Worm (Caenorhabditis elegans): Measurements from ENCODE around the gene C06G4.4.

The C06G4.4 gene

ce11 chrIII:7977224-7977623 is 388 bp downstream of the C06G4.4 start (continued):
- TF ChIP-seq nhr-48 (tag; optimal IDR thresholded peaks at IDR 0.05) (no peak), nhr-10 (tag; optimal IDR thresholded peaks at IDR 0.05) (no peak), sdz-12 (GFP tag; optimal IDR thresholded peaks at IDR 0.05) (peak; percentile 18), ztf-7 (tag; optimal IDR thresholded peaks at IDR 0.05) (no peak), ceh-62 (tag; optimal IDR thresholded peaks at IDR 0.05) (no peak), Y48G9A.11 (GFP tag; IDR thresholded peaks at IDR 0.05) (no peak), dmd-9 (GFP tag; IDR thresholded peaks at IDR 0.05) (no peak), mdt-29 (GFP tag; IDR thresholded peaks at IDR 0.05) (0 out of 2 replicates have a peak, but pooled peaks have one; percentile 12), zfp-3 (GFP tag; conservative IDR thresholded peaks at IDR 0.05) (peak; percentile 71; the same call in 1 of the 2 replicates), fkh-10 (GFP tag; optimal IDR thresholded peaks at IDR 0.05) (no peak), T26A8.4 (GFP tag; IDR thresholded peaks at IDR 0.05) (0 out of 2 replicates have a peak, but pooled peaks have one; percentile 29), jun-1 (tag; optimal IDR thresholded peaks at IDR 0.05) (no peak), arid-1 (GFP tag; conservative IDR thresholded peaks at IDR 0.05) (no peak), duxl-1 (tag; optimal IDR thresholded peaks at IDR 0.05; ENCODE audit: poor library complexity) (peak; percentile 83), Y5F2A.4 (GFP tag; optimal IDR thresholded peaks at IDR 0.05) (no peak), dpl-1 (GFP tag; optimal IDR thresholded peaks at IDR 0.05) (no peak), nhr-111 (GFP tag; optimal IDR thresholded peaks at IDR 0.05) (no peak), egl-27 (tag; optimal IDR thresholded peaks at IDR 0.05) (no peak), mxl-2 (GFP tag; conservative IDR thresholded peaks at IDR 0.05) (no peak), madf-9 (GFP tag; conservative IDR thresholded peaks at IDR 0.05) (no peak), F10B5.3 (tag; optimal IDR thresholded peaks at IDR 0.05) (no peak), nhr-6 (tag; optimal IDR thresholded peaks at IDR 0.05) (no peak), nhr-25 (tag; optimal IDR thresholded peaks at IDR 0.05; ENCODE audit: borderline replicate concordance, insufficient read depth) (no peak), F26F4.8 (GFP tag; conservative IDR thresholded peaks at IDR 0.05) (no peak), mdl-1 (tag; optimal IDR thresholded peaks at IDR 0.05) (no peak), tag-97 (GFP tag; IDR thresholded peaks at IDR 0.05) (no peak), F44E2.7 (GFP tag; IDR thresholded peaks at IDR 0.05) (no peak), hlh-11 (tag; optimal IDR thresholded peaks at IDR 0.05) (peak; percentile 39), hlh-30 (tag; optimal IDR thresholded peaks at IDR 0.05; ENCODE audit: insufficient read depth) (no peak), daf-12 (tag; optimal IDR thresholded peaks at IDR 0.05) (no peak), madf-5 (GFP tag; IDR thresholded peaks at IDR 0.05) (no peak), ceh-44 (GFP tag; IDR thresholded peaks at IDR 0.05) (no peak), zfp-2 (tag; optimal IDR thresholded peaks at IDR 0.05) (no peak), lim-7 (GFP tag; IDR thresholded peaks at IDR 0.05) (no peak)

- TF ChIP-seq dve-1 (tag; optimal IDR thresholded peaks at IDR 0.05; ENCODE audit: insufficient read depth) (peak; percentile 71), madf-9 (GFP tag; conservative IDR thresholded peaks at IDR 0.05) (no peak), mxl-3 (GFP tag; optimal IDR thresholded peaks at IDR 0.05) (no peak), lin-29 (GFP tag; IDR thresholded peaks at IDR 0.05) (no peak), lin-38 (GFP tag; IDR thresholded peaks at IDR 0.05) (0 out of 2 replicates have a peak, but pooled peaks have one; percentile 11), daf-12 (tag; optimal IDR thresholded peaks at IDR 0.05) (no peak), F49E8.2 (tag; optimal IDR thresholded peaks at IDR 0.05; ENCODE audit: borderline replicate concordance) (no peak), fkh-10 (GFP tag; optimal IDR thresholded peaks at IDR 0.05) (no peak), snpc-1.2 (GFP tag; IDR thresholded peaks at IDR 0.05) (no peak), pqm-1 (tag; optimal IDR thresholded peaks at IDR 0.05) (peak; percentile 6), lim-7 (GFP tag; IDR thresholded peaks at IDR 0.05) (no peak), ama-1 (optimal IDR thresholded peaks at IDR 0.05) (peak; percentile 70), hlh-11 (tag; optimal IDR thresholded peaks at IDR 0.05) (peak; percentile 42), lin-1 (GFP tag; IDR thresholded peaks at IDR 0.05) (no peak), nhr-11 (tag; optimal IDR thresholded peaks at IDR 0.05) (peak; percentile 45), php-3 (GFP tag; IDR thresholded peaks at IDR 0.05) (peak; percentile 82), F10B5.3 (tag; optimal IDR thresholded peaks at IDR 0.05) (no peak), Y48G9A.11 (GFP tag; IDR thresholded peaks at IDR 0.05) (no peak), D1046.2 (GFP tag; IDR thresholded peaks at IDR 0.05) (no peak), lir-3 (tag; optimal IDR thresholded peaks at IDR 0.05) (no peak), mxl-2 (GFP tag; conservative IDR thresholded peaks at IDR 0.05) (no peak), ZK546.5 (tag; optimal IDR thresholded peaks at IDR 0.05) (no peak), attf-4 (tag; optimal IDR thresholded peaks at IDR 0.05) (no peak), ceh-32 (tag; optimal IDR thresholded peaks at IDR 0.05; ENCODE audit: poor library complexity) (no peak)
Observed at ce11 chrIII:7973968-7974607, 3.5 kb downstream of the C06G4.4 start.

Measured in whole organism, L4 larva.